Worm (Caenorhabditis elegans) whole organism, midembryonic: Measurements from ENCODE around the gene ulp-1.

Source experiments
- T22C8.4 ChIP-seq: fragments of 200-800 bp; sonication (Bioruptor generic); IDR thresholded peaks from 2 replicates; pipeline ENCODE4 v1.3.6; 2022; ENCODE audit warnings: missing genetic modification characterization, missing compliant biosample characterization
- cog-1 ChIP-seq: sonication (generic microtip); optimal IDR thresholded peaks from 2 replicates; lab custom pipeline; 2016; ENCODE audit warnings: missing genetic modification characterization, missing compliant biosample characterization
- flt-1 ChIP-seq: fragments of 200-800 bp; sonication (Bioruptor generic); IDR thresholded peaks from 2 replicates; pipeline ENCODE4 v1.3.6; 2022; ENCODE audit warnings: missing genetic modification characterization, missing compliant biosample characterization
- klf-2 ChIP-seq: fragments of 200-800 bp; sonication (Bioruptor generic); conservative IDR thresholded peaks from 2 replicates; pipeline ENCODE4 v1.3.6; 2022; ENCODE audit warnings: missing genetic modification reagents, missing genetic modification characterization, missing compliant biosample characterization
- med-1 ChIP-seq: sonication (generic microtip); optimal IDR thresholded peaks from 2 replicates; lab custom pipeline; 2017; ENCODE audit warnings: missing genetic modification characterization, mild to moderate bottlenecking, missing compliant biosample characterization, antibody characterized with exemption, missing genetic modification reagents; ENCODE audit not compliant: insufficient read depth
- ref-1 ChIP-seq: fragments of 200-800 bp; sonication (Bioruptor generic); conservative IDR thresholded peaks from 2 replicates; pipeline ENCODE4 v1.3.6; 2022; ENCODE audit warnings: missing genetic modification reagents, missing genetic modification characterization, missing compliant biosample characterization
- tab-1 ChIP-seq: fragments of 200-800 bp; sonication (Bioruptor generic); IDR thresholded peaks from 2 replicates; pipeline ENCODE4 v1.3.6; 2022; ENCODE audit warnings: missing genetic modification characterization, missing compliant biosample characterization
- ztf-23 ChIP-seq: fragments of 200-800 bp; sonication (Bioruptor generic); IDR thresholded peaks from 2 replicates; pipeline ENCODE4 v1.3.6; 2022; ENCODE audit warnings: missing genetic modification reagents, missing genetic modification characterization, missing compliant biosample characterization
- ztf-29 ChIP-seq: fragments of 200-800 bp; sonication (Bioruptor generic); IDR thresholded peaks from 2 replicates; pipeline ENCODE4 v1.3.6; 2022; ENCODE audit warnings: missing genetic modification reagents, missing genetic modification characterization, missing compliant biosample characterization

ulp-1 gene

DNA sequence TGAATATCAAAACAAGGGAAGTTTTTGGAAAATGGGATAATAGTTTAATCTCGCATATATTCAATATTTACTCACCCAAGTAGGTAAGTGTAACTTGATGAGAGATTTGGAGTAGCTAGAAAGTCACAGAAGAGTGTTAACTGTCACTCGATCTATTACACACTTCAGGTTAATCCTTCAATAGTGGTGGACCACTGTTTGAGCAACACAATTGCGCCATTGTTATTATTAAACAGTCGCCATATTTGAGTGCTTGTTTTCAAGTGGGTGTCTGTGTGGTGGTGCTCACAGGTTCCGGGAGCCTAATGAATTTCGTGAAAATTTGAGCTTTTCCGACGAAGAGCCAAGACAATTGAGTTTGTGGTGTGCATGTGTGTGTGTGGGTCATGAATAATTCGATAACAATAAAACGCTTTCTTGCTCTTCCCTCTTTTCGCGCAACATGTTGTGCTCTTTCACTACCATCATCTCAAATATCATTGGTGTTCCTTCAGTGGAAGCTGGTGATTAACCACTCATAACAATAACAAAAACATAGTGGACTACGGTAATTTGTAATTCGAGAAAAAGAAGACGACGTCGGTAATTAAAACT is 30.6 kb downstream of the ulp-1 start:
- TF ChIP-seq med-1 (GFP tag; lab: Kevin White, UChicago) (no peak), flt-1 (no peak), ztf-29 (GFP tag; lab: Robert Waterston, UW) (no peak), ztf-23 (no peak), ref-1 (GFP tag; lab: Robert Waterston, UW) (no peak), klf-2 (GFP tag; lab: Robert Waterston, UW) (no peak), cog-1 (tag; lab: Kevin White, UChicago) (no peak), T22C8.4 (GFP tag; lab: Robert Waterston, UW) (no peak), tab-1 (GFP tag; lab: Robert Waterston, UW) (no peak)

DNA sequence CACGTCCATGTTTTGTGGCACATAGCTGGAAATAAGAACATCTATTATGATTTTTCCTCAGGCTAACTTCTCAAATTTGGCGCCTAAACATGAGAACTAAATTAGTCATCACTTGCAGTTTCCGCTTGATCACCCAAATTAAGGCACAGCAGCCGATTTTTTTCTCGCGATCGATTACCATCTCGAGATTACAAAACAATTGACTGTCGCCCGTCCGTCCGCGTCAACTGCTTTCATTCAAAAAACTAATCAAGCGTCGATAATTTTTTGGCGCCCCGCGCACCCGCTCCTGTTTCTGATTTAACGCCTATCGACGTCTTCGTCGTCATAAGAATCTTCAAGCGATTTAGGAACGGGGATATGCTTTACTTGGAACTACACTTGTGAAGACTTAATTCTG is 31.9 kb downstream of the ulp-1 start:
- TF ChIP-seq T22C8.4 (GFP tag; lab: Robert Waterston, UW) (no peak), cog-1 (tag; lab: Kevin White, UChicago) (no peak)

ce11 chrIII:5137099-5137498 is 32.5 kb downstream of the ulp-1 start:
- TF ChIP-seq flt-1: no peak
- TF ChIP-seq med-1 (GFP tag; lab: Kevin White, UChicago): no peak
- no peak for TF ChIP-seq klf-2 (GFP tag; lab: Robert Waterston, UW)

DNA sequence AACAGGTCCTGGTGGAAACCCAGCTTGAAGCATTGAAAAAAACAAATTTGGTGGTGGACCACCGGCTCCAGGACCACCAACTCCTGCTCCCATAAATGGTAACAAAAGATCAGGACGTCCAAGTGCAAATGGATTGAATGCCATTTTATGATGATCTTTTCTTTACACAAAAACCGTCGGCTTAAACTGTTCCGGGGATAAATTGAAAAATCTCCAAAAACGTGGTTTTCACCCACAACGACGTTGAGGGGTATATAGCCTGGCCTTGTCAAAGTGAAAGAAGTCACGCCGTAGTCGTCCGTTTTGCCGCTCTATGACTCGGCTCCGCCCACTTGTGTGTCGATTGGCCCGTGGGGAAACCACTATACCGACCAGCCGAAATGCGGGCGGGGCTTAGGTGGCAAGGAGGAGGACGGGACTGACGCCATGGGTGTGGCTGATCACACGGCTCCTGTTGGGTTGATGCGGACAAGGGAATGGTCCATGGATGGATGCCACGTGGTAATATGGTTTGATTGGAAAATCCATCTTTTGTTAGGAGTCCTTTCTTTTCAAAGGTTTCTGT is 33.5 kb downstream of the ulp-1 start, which contains the start of gene tbx-2:
tbx-2 (minus strand) TSS at position 264 of the 565 bp plus-strand sequence.
- TF ChIP-seq ztf-29 (GFP tag; lab: Robert Waterston, UW) (no peak), med-1 (GFP tag; lab: Kevin White, UChicago) (no peak), tab-1 (GFP tag; lab: Robert Waterston, UW) (no peak), cog-1 (tag; lab: Kevin White, UChicago) (no peak), T22C8.4 (GFP tag; lab: Robert Waterston, UW) (no peak), ztf-23 (no peak), flt-1 (no peak), ref-1 (GFP tag; lab: Robert Waterston, UW) (no peak), klf-2 (GFP tag; lab: Robert Waterston, UW) (no peak)

DNA sequence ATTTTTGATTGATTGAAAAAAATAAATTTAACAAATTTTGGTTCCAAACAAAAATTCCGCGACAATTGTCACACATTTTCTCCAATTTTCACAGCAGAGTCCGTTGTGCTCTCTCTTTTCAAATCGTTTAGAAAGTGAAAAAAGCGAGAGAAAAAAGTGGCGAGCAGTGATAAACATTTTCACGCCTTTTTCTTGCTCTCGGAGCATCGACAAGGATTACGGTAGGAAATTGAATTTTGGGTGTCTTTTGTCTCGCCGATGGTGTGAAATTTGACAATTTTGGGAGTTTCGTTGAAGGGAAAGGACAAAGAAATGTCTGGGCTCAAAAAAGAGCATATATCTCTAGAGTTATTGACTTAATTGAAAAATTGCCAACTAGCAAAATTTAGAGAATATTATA is 35.1 kb downstream of the ulp-1 start:
- TF ChIP-seq klf-2 (GFP tag; lab: Robert Waterston, UW) (no peak), ref-1 (GFP tag; lab: Robert Waterston, UW) (no peak), ztf-23 (no peak), med-1 (GFP tag; lab: Kevin White, UChicago) (no peak), T22C8.4 (GFP tag; lab: Robert Waterston, UW) (no peak), tab-1 (GFP tag; lab: Robert Waterston, UW) (no peak), cog-1 (tag; lab: Kevin White, UChicago) (no peak), flt-1 (no peak), ztf-29 (GFP tag; lab: Robert Waterston, UW) (no peak)

- TF ChIP-seq ztf-23 (no peak), flt-1 (no peak), cog-1 (tag; lab: Kevin White, UChicago) (no peak), med-1 (GFP tag; lab: Kevin White, UChicago) (no peak), ztf-29 (GFP tag; lab: Robert Waterston, UW) (no peak), tab-1 (GFP tag; lab: Robert Waterston, UW) (no peak), klf-2 (GFP tag; lab: Robert Waterston, UW) (no peak), ref-1 (GFP tag; lab: Robert Waterston, UW) (no peak), T22C8.4 (GFP tag; lab: Robert Waterston, UW) (no peak)
Measured at ce11 chrIII:5130654-5131053, 38.9 kb downstream of the ulp-1 start.

- TF ChIP-seq ztf-29 (GFP tag; lab: Robert Waterston, UW): no peak
- no peak for TF ChIP-seq ztf-23
- TF ChIP-seq cog-1 (tag; lab: Kevin White, UChicago): no peak
- no peak for TF ChIP-seq klf-2 (GFP tag; lab: Robert Waterston, UW)
- TF ChIP-seq T22C8.4 (GFP tag; lab: Robert Waterston, UW): no peak
- TF ChIP-seq ref-1 (GFP tag; lab: Robert Waterston, UW): no peak
- TF ChIP-seq flt-1: no peak
- no peak for TF ChIP-seq med-1 (GFP tag; lab: Kevin White, UChicago)
- no peak for TF ChIP-seq tab-1 (GFP tag; lab: Robert Waterston, UW)
Measured at ce11 chrIII:5129261-5129660, 40.3 kb downstream of the ulp-1 start.

ce11 chrIII:5126988-5127387 is 42.6 kb downstream of the ulp-1 start:
- TF ChIP-seq flt-1 (no peak), ztf-29 (GFP tag; lab: Robert Waterston, UW) (no peak), cog-1 (tag; lab: Kevin White, UChicago) (no peak), ref-1 (GFP tag; lab: Robert Waterston, UW) (no peak), ztf-23 (no peak), tab-1 (GFP tag; lab: Robert Waterston, UW) (no peak), T22C8.4 (GFP tag; lab: Robert Waterston, UW) (no peak), klf-2 (GFP tag; lab: Robert Waterston, UW) (no peak), med-1 (GFP tag; lab: Kevin White, UChicago) (no peak)

DNA sequence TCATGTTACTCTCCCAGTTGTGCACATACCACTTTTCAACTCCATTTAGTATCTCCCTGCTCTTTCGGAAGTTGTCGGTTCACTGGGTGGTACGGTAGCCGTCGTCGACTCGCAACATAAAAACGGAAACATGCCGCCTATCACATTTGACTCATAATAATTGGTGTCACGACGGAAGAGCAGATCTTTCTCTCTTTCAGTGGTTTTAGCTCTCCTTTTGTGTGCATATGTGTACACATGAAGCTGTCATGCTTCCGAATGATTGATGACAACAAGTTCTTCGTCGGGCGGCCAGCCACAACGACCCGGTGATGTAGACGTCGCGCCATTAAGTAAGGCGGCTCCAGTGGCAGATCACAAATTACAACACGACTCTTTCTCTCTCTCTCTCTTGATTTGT is 43.8 kb downstream of the ulp-1 start:
- TF ChIP-seq ztf-23 (no peak), T22C8.4 (GFP tag; lab: Robert Waterston, UW) (no peak), med-1 (GFP tag; lab: Kevin White, UChicago) (no peak), cog-1 (tag; lab: Kevin White, UChicago) (no peak), ref-1 (GFP tag; lab: Robert Waterston, UW) (no peak), ztf-29 (GFP tag; lab: Robert Waterston, UW) (no peak), flt-1 (no peak), klf-2 (GFP tag; lab: Robert Waterston, UW) (no peak), tab-1 (GFP tag; lab: Robert Waterston, UW) (no peak)
